Fruit fly (Drosophila melanogaster): ENCODE results near the gene Neos.
A peak's percentile ranks its signal among the peaks of the same experiment; 100 is the strongest.

Gene Neos

DNA sequence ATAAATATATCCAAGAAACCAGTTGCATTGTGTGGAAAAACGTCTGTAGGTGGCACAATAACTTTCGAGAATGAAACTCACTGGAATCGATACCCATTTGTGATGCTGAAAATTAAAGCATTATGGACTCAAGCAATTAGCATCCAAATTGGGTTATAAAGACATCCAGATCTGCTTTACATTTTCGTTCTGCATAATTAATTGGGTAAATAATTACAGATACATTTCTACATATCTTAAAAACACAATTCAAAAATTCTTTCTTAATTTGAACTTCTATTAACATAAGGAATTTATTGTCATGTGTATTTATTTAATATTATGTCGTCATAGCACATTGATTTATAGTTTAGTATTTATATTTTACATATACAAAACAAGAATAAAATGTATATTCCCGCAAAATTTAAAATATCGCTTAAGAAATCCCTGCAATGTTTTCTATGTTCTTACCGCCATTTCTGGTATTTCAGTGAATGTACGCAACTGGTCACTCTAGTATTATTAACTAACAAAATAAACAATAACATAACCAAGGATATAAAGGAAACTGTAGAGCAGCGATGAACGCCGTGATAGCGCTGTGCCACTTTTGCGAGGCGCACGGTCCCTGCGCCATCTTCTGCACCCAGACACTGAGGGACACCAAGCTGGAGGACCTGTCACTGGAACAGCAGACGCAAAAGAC lies 3.2 kb upstream of the Neos start, which contains the start of the genes CG14829 and BHD (continued):
- TF ChIP-seq exex (tag; optimal IDR thresholded peaks at IDR 0.05) (no peak), CG13287 (GFP tag; IDR thresholded peaks at IDR 0.05; ENCODE audit: partially characterized antibody) (peak; percentile 29; the same call in 1 of the 2 replicates), luna (GFP tag; optimal IDR thresholded peaks at IDR 0.05) (no peak), ato (GFP tag; IDR thresholded peaks at IDR 0.05; ENCODE audit: partially characterized antibody) (no peak), CG8924 (tag; optimal IDR thresholded peaks at IDR 0.05) (peak; percentile 23), ftz-f1 (GFP tag; optimal IDR thresholded peaks at IDR 0.05) (no peak), Hr51 (GFP tag; optimal IDR thresholded peaks at IDR 0.05) (no peak), CrebB (tag; optimal IDR thresholded peaks at IDR 0.05) (no peak), Opbp (GFP tag; IDR thresholded peaks at IDR 0.05; ENCODE audit: partially characterized antibody) (no peak), CG14014 (GFP tag; IDR thresholded peaks at IDR 0.05) (no peak), CG11696 (GFP tag; IDR thresholded peaks at IDR 0.05) (no peak), gcm2 (GFP tag; optimal IDR thresholded peaks at IDR 0.05) (no peak), Hand (GFP tag; optimal IDR thresholded peaks at IDR 0.05) (no peak), CG43689 (GFP tag; IDR thresholded peaks at IDR 0.05) (no peak), Aef1 (GFP tag; IDR thresholded peaks at IDR 0.05) (no peak), MBD-R2 (GFP tag; IDR thresholded peaks at IDR 0.05) (peak; percentile 59), CG14710 (tag; optimal IDR thresholded peaks at IDR 0.05) (peak; percentile 21), CG33557 (GFP tag; optimal IDR thresholded peaks at IDR 0.05) (no peak), CG8388 (GFP tag; optimal IDR thresholded peaks at IDR 0.05) (no peak), CG9727 (GFP tag; optimal IDR thresholded peaks at IDR 0.05) (no peak), CG11247 (GFP tag; IDR thresholded peaks at IDR 0.05) (no peak), CG17829 (tag; optimal IDR thresholded peaks at IDR 0.05) (no peak), fu2 (GFP tag; optimal IDR thresholded peaks at IDR 0.05) (no peak), CG18011 (GFP tag; optimal IDR thresholded peaks at IDR 0.05) (no peak), CTCF (GFP tag; optimal IDR thresholded peaks at IDR 0.05) (no peak), Dref (GFP tag; IDR thresholded peaks at IDR 0.05) (no peak), chinmo (GFP tag; IDR thresholded peaks at IDR 0.05; ENCODE audit: partially characterized antibody) (no peak), GATAe (GFP tag; conservative IDR thresholded peaks at IDR 0.05) (no peak), CG6175 (GFP tag; IDR thresholded peaks at IDR 0.05) (no peak), CG18476 (GFP tag; optimal IDR thresholded peaks at IDR 0.05) (no peak), CG8765 (GFP tag; IDR thresholded peaks at IDR 0.05) (no peak), gsb (GFP tag; IDR thresholded peaks at IDR 0.05) (no peak), Hmr (GFP tag; optimal IDR thresholded peaks at IDR 0.05) (no peak), bigmax (GFP tag; optimal IDR thresholded peaks at IDR 0.05) (peak; percentile 61), CG14667 (GFP tag; IDR thresholded peaks at IDR 0.05) (no peak), CG2199 (GFP tag; IDR thresholded peaks at IDR 0.05) (no peak), Fer3 (tag; optimal IDR thresholded peaks at IDR 0.05) (no peak), crol (GFP tag; IDR thresholded peaks at IDR 0.05) (no peak), CG32767 (GFP tag; IDR thresholded peaks at IDR 0.05) (no peak), CG6272 (GFP tag; IDR thresholded peaks at IDR 0.05) (no peak), lab (GFP tag; optimal IDR thresholded peaks at IDR 0.05) (no peak)

Data from whole organism, embryonic.